Fruit fly (Drosophila melanogaster): ENCODE measurements around the gene spen.

DNA sequence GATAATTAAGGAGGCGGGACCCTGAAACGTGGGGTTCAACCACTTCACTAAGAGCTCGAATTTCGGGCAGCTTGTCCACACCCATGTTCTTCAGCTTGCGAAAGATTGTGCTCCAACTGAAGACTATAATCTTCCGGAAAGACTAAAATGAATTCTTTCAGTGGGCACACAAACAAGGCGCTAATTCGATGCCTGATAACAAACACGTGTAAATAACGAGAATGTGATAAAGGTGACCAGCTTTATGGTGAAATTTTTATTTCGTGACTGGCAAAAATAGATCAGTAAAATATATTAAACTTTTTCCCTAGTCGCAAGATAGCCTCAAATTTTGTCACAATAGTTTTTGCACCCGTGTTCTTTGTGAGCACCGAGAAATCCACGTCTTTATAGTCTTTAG is 18.0 kb upstream of the spen start, which contains the start of the genes CG31975 and ovm:
- TF ChIP-seq CG13204 (GFP tag; optimal IDR thresholded peaks at IDR 0.05) (no peak), EcR (GFP tag; optimal IDR thresholded peaks at IDR 0.05) (no peak), CG9948 (tag; optimal IDR thresholded peaks at IDR 0.05) (no peak), gl (tag; optimal IDR thresholded peaks at IDR 0.05) (no peak), CG10348 (GFP tag; IDR thresholded peaks at IDR 0.05) (no peak), CG32121 (GFP tag; IDR thresholded peaks at IDR 0.05) (no peak), CG15710 (tag; optimal IDR thresholded peaks at IDR 0.05) (no peak), CG34367 (tag; optimal IDR thresholded peaks at IDR 0.05) (no peak), D1 (tag; optimal IDR thresholded peaks at IDR 0.05) (no peak)
